Fruit fly (Drosophila melanogaster): ENCODE results near the gene LManIII.

Gene LManIII

DNA sequence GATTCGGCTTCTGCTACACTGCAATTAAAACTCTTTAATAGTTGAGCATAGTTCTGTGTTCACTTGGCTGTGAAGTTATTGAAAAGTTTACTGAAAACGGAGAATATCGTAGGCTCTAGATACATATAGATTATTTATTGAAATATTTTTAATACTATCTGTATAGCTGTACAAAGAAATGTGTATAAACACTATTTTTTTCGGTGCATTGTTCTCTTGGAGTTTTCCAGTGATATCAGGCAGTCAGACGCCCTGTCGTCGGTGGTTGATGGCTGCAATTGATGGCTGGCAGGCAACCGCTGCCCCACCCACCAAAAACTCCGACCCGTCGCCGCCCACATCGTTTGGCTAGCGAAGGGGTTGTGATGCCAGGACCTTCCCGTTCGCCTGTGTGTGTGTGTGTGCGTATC, 22.2 kb downstream of the LManIII start (continued):
- TF ChIP-seq H2.0 (GFP tag; IDR thresholded peaks at IDR 0.05) (peak; percentile 40; the same call in 1 of the 2 replicates), CG13775 (GFP tag; optimal IDR thresholded peaks at IDR 0.05) (peak; percentile 2), CG15073 (GFP tag; optimal IDR thresholded peaks at IDR 0.05) (no peak), lola (GFP tag; optimal IDR thresholded peaks at IDR 0.05) (peak in 1 of 3 experiments; percentile 60), CG12942 (GFP tag; optimal IDR thresholded peaks at IDR 0.05) (no peak), Drgx (GFP tag; IDR thresholded peaks at IDR 0.05) (no peak), pho (GFP tag; optimal IDR thresholded peaks at IDR 0.05) (no peak), CG7271 (tag; optimal IDR thresholded peaks at IDR 0.05) (no peak), sim (GFP tag; IDR thresholded peaks at IDR 0.05) (no peak), CG7928 (GFP tag; optimal IDR thresholded peaks at IDR 0.05) (no peak), Dp (GFP tag; optimal IDR thresholded peaks at IDR 0.05) (no peak), onecut (GFP tag; IDR thresholded peaks at IDR 0.05) (peak; percentile 21; the same call in 1 of the 2 replicates), nom (GFP tag; optimal IDR thresholded peaks at IDR 0.05) (no peak), CG7839 (tag; optimal IDR thresholded peaks at IDR 0.05) (peak; percentile 75), Elba2 (GFP tag; optimal IDR thresholded peaks at IDR 0.05) (no peak), usp (GFP tag; optimal IDR thresholded peaks at IDR 0.05) (no peak), mirr (GFP tag; optimal IDR thresholded peaks at IDR 0.05) (no peak), Nf-YC (tag; optimal IDR thresholded peaks at IDR 0.05) (peak; percentile 50), Sox100B (GFP tag; optimal IDR thresholded peaks at IDR 0.05) (peak; percentile 43), CG17912 (GFP tag; optimal IDR thresholded peaks at IDR 0.05) (no peak), vfl (GFP tag; optimal IDR thresholded peaks at IDR 0.05) (no peak), pnt (GFP tag; optimal IDR thresholded peaks at IDR 0.05) (no peak), CG9727 (GFP tag; optimal IDR thresholded peaks at IDR 0.05) (peak; percentile 66), tll (GFP tag; optimal IDR thresholded peaks at IDR 0.05) (no peak), lmd (GFP tag; IDR thresholded peaks at IDR 0.05) (peak; percentile 23; the same call in 1 of the 2 replicates), ci (GFP tag; IDR thresholded peaks at IDR 0.05) (peak; percentile 69; the same call in 2 of the 3 replicates), CG31388 (GFP tag; optimal IDR thresholded peaks at IDR 0.05) (peak; percentile 18), CG11398 (GFP tag; optimal IDR thresholded peaks at IDR 0.05) (no peak), Jarid2 (GFP tag; optimal IDR thresholded peaks at IDR 0.05) (no peak), Chrac-16 (GFP tag; optimal IDR thresholded peaks at IDR 0.05) (no peak), maf-S (GFP tag; optimal IDR thresholded peaks at IDR 0.05) (no peak), Bdp1 (GFP tag; optimal IDR thresholded peaks at IDR 0.05) (no peak), Kr (GFP tag; optimal IDR thresholded peaks at IDR 0.05) (peak; percentile 56), insv (GFP tag; optimal IDR thresholded peaks at IDR 0.05) (no peak), Hr39 (optimal IDR thresholded peaks at IDR 0.05) (no peak), CG12744 (GFP tag; optimal IDR thresholded peaks at IDR 0.05) (no peak), CG9609 (GFP tag; optimal IDR thresholded peaks at IDR 0.05) (no peak), NfI (GFP tag; optimal IDR thresholded peaks at IDR 0.05) (no peak), sob (GFP tag; IDR thresholded peaks at IDR 0.05) (no peak; the same call in 1 of the 2 replicates), bigmax (GFP tag; optimal IDR thresholded peaks at IDR 0.05) (no peak), Side (GFP tag; optimal IDR thresholded peaks at IDR 0.05) (no peak), Antp (GFP tag; optimal IDR thresholded peaks at IDR 0.05) (no peak), CG4328 (GFP tag; optimal IDR thresholded peaks at IDR 0.05) (no peak), CG10543 (GFP tag; optimal IDR thresholded peaks at IDR 0.05) (no peak), CG31441 (GFP tag; IDR thresholded peaks at IDR 0.05) (peak; percentile 49), dan (GFP tag; IDR thresholded peaks at IDR 0.05) (no peak), Myb (GFP tag; optimal IDR thresholded peaks at IDR 0.05) (no peak), CG15696 (tag; optimal IDR thresholded peaks at IDR 0.05) (no peak), kni (GFP tag; optimal IDR thresholded peaks at IDR 0.05) (no peak), Atf3 (GFP tag; optimal IDR thresholded peaks at IDR 0.05) (no peak), z (GFP tag; IDR thresholded peaks at IDR 0.05) (no peak), CG10654 (GFP tag; optimal IDR thresholded peaks at IDR 0.05) (no peak)

Measured in whole organism, embryonic.